Worm (Caenorhabditis elegans) whole organism, L3 larva: ENCODE measurements around the gene tbc-16.

Source experiments
- elt-3 ChIP-seq, 3 experiments: fragments of 150-350 bp in 1 of 3; sonication (generic microtip) in 2 of 3; optimal IDR thresholded peaks; 2 replicates in 2 of 3; 4 replicates in 1 of 3; lab custom pipeline; 2014 to 2017; ENCODE audit warnings: missing biosample characterization in 3 of 3, missing genetic modification characterization in 3 of 3
- lsy-12 ChIP-seq: sonication (generic microtip); optimal IDR thresholded peaks from 2 replicates; lab custom pipeline; 2016; ENCODE audit warnings: mild to moderate bottlenecking, missing genetic modification characterization, missing compliant biosample characterization
- mdl-1 ChIP-seq: fragments of 150-350 bp; optimal IDR thresholded peaks from 2 replicates; lab custom pipeline; 2014; ENCODE audit warnings: missing biosample characterization, missing genetic modification characterization
- skn-1 ChIP-seq: fragments of 150-350 bp; optimal IDR thresholded peaks from 2 replicates; lab custom pipeline; 2014; ENCODE audit warnings: missing biosample characterization, missing genetic modification characterization
- snpc-4 ChIP-seq: fragments of 150-350 bp; optimal IDR thresholded peaks from 2 replicates; lab custom pipeline; 2014; ENCODE audit warnings: missing biosample characterization, missing genetic modification characterization
- zag-1 ChIP-seq: fragments of 150-350 bp; optimal IDR thresholded peaks from 2 replicates; lab custom pipeline; 2014; ENCODE audit warnings: missing biosample characterization, missing genetic modification characterization

ce11 chrX:5890080-5890479 lies 7.1 kb upstream of the tbc-16 start, which contains the start of gene F49E10.2:
- no peak for TF ChIP-seq mdl-1 (tag; lab: Kevin White, UChicago)
- no peak for TF ChIP-seq lsy-12 (tag; lab: Kevin White, UChicago)
- no peak for TF ChIP-seq elt-3 (tag; optimal IDR thresholded peaks at IDR 0.05; lab: Kevin White, UChicago)
- TF ChIP-seq snpc-4 (tag; lab: Kevin White, UChicago) = no peak
- no peak for TF ChIP-seq skn-1 (tag; lab: Kevin White, UChicago)
- TF ChIP-seq zag-1 (tag; lab: Kevin White, UChicago) = no peak
